Fruit fly (Drosophila melanogaster): ENCODE results near the gene CG8891.

Gene CG8891

DNA sequence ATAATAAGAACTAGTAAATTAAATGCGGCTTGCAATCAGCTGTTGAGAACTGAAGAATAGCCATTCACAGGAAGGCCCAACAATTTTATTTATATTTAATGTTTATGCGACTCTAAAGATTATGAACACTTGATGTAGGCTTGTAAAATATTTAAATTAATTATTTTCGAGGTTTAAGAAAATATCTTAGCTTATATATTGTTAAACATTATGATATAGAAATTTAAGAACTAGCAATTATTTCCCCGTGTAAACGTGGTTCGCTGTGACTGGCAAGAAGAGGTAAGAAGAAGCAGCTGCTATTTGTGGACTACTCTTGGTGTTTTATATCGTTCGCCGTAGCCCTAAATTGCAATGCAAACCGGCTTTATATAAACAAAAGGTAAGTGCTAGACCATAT, 33.9 kb downstream of the CG8891 start, which contains the start of the genes mRpL24 and betaggt-I:
Gene mRpL24 (minus strand): TSS at position 62 of the 400 bp plus-strand sequence.
Gene betaggt-I (plus strand): TSS at position 280 of the 400 bp plus-strand sequence.
- TF ChIP-seq Pif1A (GFP tag; optimal IDR thresholded peaks at IDR 0.05), result peak; percentile 93
- TF ChIP-seq EcR (GFP tag; optimal IDR thresholded peaks at IDR 0.05), result no peak
- peak; percentile 97 for TF ChIP-seq CG32121 (GFP tag; IDR thresholded peaks at IDR 0.05)
- TF ChIP-seq Snoo (tag; optimal IDR thresholded peaks at IDR 0.05), result peak; percentile 96
- peak; percentile 97 for TF ChIP-seq CG8159 (tag; optimal IDR thresholded peaks at IDR 0.05)
- TF ChIP-seq CG10348 (GFP tag; IDR thresholded peaks at IDR 0.05), result peak; percentile 90
- TF ChIP-seq rn (GFP tag; IDR thresholded peaks at IDR 0.05), result peak; percentile 97
- peak; percentile 97 for TF ChIP-seq CG17806 (tag; optimal IDR thresholded peaks at IDR 0.05)
- TF ChIP-seq CG15710 (tag; optimal IDR thresholded peaks at IDR 0.05), result peak; percentile 99
- peak; percentile 90 for TF ChIP-seq D1 (tag; optimal IDR thresholded peaks at IDR 0.05)
- peak; percentile 98 for TF ChIP-seq CG14655 (GFP tag; optimal IDR thresholded peaks at IDR 0.05)
- peak; percentile 97 for TF ChIP-seq CG8301 (tag; optimal IDR thresholded peaks at IDR 0.05)
- TF ChIP-seq Ets98B (GFP tag; IDR thresholded peaks at IDR 0.05), result peak; percentile 97
- TF ChIP-seq CG12605 (GFP tag; IDR thresholded peaks at IDR 0.05), result peak; percentile 98
- peak; percentile 91 for TF ChIP-seq Pif1B (GFP tag; optimal IDR thresholded peaks at IDR 0.05)
- no peak for TF ChIP-seq CG13204 (GFP tag; optimal IDR thresholded peaks at IDR 0.05)
- TF ChIP-seq CG34367 (tag; optimal IDR thresholded peaks at IDR 0.05), result peak; percentile 97
- peak; percentile 95 for TF ChIP-seq CG9948 (tag; optimal IDR thresholded peaks at IDR 0.05)
- TF ChIP-seq CG4496 (GFP tag; IDR thresholded peaks at IDR 0.05), result peak; percentile 99
- peak; percentile 89 for TF ChIP-seq gl (tag; optimal IDR thresholded peaks at IDR 0.05)
- peak; percentile 93 for TF ChIP-seq fd96Ca (GFP tag; IDR thresholded peaks at IDR 0.05)

DNA sequence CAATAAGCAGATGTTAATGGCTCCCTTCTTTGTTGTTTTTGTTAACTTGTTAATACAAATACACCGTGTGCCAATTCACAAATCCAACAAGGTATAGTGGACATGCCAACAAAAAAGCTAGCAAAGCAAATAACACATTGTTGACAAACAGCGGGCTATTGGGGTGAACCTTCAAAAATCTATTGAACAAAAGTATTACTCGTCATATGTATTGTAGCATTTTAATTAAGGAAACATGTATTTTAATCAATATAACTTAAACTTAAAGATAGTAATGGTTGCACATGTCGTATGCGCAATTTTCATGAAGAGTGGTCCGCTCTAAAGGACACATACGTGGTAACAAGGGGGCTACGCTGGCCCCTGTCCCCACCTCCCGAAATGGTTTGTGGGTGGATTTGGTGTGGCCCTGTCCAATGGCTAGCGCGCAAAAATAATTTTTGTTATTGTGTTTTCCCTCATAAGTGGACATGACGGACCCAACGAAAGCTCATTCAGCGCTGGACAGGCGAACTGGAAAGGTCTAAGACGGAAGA, 36.9 kb downstream of the CG8891 start, which contains the start of gene synr:
Gene synr (plus strand): TSS at position 486 of the 536 bp plus-strand sequence.
- TF ChIP-seq CG8159 (tag; optimal IDR thresholded peaks at IDR 0.05) (peak; percentile 24), Pif1A (GFP tag; optimal IDR thresholded peaks at IDR 0.05) (no peak), CG14655 (GFP tag; optimal IDR thresholded peaks at IDR 0.05) (no peak), Ets98B (GFP tag; IDR thresholded peaks at IDR 0.05) (no peak), CG34367 (tag; optimal IDR thresholded peaks at IDR 0.05) (no peak)

DNA sequence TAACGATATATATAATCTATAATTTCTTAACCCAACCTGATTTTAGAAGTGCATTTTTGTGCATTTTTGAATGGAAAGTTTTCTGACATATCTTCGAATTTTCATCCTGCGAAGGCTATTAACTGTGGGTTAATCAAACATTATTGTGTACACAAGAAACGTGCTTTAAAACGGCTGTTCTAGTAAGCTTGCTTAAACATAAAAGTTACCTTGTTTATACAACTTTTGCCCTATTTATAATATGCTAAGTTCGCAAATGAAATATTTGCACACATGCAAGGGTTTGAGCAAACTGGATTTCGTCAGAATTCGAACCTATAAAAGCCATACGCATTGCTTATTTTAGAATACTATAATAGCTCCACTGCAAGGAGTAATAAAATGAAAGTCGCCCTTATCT, 42.1 kb downstream of the CG8891 start, which contains the start of gene Sgs1:
Gene Sgs1 (plus strand): TSS at position 350 of the 400 bp plus-strand sequence.
- TF ChIP-seq Snoo (tag; optimal IDR thresholded peaks at IDR 0.05) (no peak), EcR (GFP tag; optimal IDR thresholded peaks at IDR 0.05) (no peak), Pif1A (GFP tag; optimal IDR thresholded peaks at IDR 0.05) (no peak)

DNA sequence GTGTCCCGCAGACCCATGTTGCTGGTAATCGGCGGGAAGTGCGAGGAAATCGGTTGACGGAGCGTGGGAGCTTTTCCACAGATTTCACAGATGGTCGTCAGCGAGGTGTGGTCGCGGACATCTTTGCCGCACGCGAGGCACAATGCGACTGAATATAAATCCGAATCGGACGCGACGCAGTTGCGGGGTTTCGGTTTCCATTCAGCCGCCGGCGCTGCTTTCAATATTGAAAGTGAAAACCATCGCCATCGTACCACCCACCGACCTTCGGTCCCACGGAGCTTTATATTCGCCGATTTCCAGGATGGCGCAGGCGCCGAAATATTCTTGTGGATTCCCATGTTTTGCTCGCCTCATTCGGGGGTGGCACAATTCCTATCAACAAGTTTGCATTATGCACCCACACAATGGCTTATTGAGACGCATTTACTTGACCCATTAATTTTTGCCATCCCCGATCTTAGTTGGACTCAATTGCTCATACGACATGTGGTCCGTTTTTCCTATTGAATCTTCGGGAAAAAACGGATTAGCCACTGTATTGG, 42.8 kb downstream of the CG8891 start, which contains the start of gene hoe2:
Gene hoe2 (minus strand): TSS at position 126 of the 545 bp plus-strand sequence.
- TF ChIP-seq CG12605 (GFP tag; IDR thresholded peaks at IDR 0.05) (peak; percentile 60; the same call in 1 of the 2 replicates), CG15710 (tag; optimal IDR thresholded peaks at IDR 0.05) (no peak), CG13204 (GFP tag; optimal IDR thresholded peaks at IDR 0.05) (no peak), Ets98B (GFP tag; IDR thresholded peaks at IDR 0.05) (no peak)

DNA sequence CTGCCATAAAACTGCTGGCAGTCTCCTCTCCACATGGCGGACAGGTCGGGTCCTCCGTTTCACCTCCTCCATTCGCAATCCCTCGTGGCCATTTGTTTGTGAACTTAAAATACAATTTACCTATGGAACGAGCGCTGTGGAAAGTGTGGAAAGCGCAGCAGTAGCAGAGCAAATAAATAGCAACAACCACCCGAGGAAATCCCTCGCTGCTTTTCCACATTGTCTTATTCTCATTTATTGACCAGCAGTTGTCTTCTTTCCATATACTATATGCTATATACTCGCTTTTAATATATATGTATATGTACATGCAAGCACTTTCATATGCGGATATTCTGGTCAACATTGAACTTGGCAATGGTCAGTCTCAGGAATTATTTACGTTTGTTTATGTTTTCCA, 46.9 kb downstream of the CG8891 start, which contains the start of gene hoe1:
Gene hoe1 (minus strand): TSS at position 101 of the 400 bp plus-strand sequence.
- no peak for TF ChIP-seq Pif1B (GFP tag; optimal IDR thresholded peaks at IDR 0.05)
- no peak for TF ChIP-seq CG8301 (tag; optimal IDR thresholded peaks at IDR 0.05)
- TF ChIP-seq CG32121 (GFP tag; IDR thresholded peaks at IDR 0.05), result no peak
- TF ChIP-seq Snoo (tag; optimal IDR thresholded peaks at IDR 0.05), result no peak
- no peak for TF ChIP-seq CG15710 (tag; optimal IDR thresholded peaks at IDR 0.05)
- no peak for TF ChIP-seq CG13204 (GFP tag; optimal IDR thresholded peaks at IDR 0.05)
- TF ChIP-seq EcR (GFP tag; optimal IDR thresholded peaks at IDR 0.05), result no peak
- TF ChIP-seq D1 (tag; optimal IDR thresholded peaks at IDR 0.05), result no peak
- TF ChIP-seq rn (GFP tag; IDR thresholded peaks at IDR 0.05), result no peak
- TF ChIP-seq CG10348 (GFP tag; IDR thresholded peaks at IDR 0.05), result no peak
- no peak for TF ChIP-seq CG9948 (tag; optimal IDR thresholded peaks at IDR 0.05)
- TF ChIP-seq Pif1A (GFP tag; optimal IDR thresholded peaks at IDR 0.05), result no peak

DNA sequence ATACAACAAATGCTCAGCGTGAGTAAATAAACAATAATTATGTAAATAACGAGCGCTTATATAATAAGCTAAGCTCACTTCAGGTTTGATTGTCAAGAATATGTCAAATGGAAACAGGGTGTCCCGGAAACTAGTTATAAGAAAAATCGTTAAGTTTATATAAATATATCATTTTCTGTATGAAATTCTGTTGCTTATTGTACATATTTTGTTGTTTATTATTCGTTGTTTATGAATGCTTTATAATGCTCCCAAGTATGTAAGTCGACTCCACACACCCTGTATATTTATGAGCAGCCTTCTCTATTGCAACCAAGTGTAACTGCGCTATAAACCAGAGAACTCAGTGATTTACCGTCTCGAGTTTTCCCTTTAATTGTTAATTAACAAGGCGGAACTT, 48.6 kb downstream of the CG8891 start:
- peak; percentile 54; the same call in 1 of the 2 replicates for TF ChIP-seq Ets98B (GFP tag; IDR thresholded peaks at IDR 0.05)
- TF ChIP-seq CG4496 (GFP tag; IDR thresholded peaks at IDR 0.05), result peak; percentile 35; the same call in 2 of the 3 replicates
- TF ChIP-seq EcR (GFP tag; optimal IDR thresholded peaks at IDR 0.05), result no peak
- TF ChIP-seq CG8159 (tag; optimal IDR thresholded peaks at IDR 0.05), result no peak
- TF ChIP-seq Pif1B (GFP tag; optimal IDR thresholded peaks at IDR 0.05), result no peak
- no peak for TF ChIP-seq Snoo (tag; optimal IDR thresholded peaks at IDR 0.05)
- no peak for TF ChIP-seq rn (GFP tag; IDR thresholded peaks at IDR 0.05)
- TF ChIP-seq gl (tag; optimal IDR thresholded peaks at IDR 0.05), result no peak
- no peak for TF ChIP-seq CG10348 (GFP tag; IDR thresholded peaks at IDR 0.05)
- TF ChIP-seq CG14655 (GFP tag; optimal IDR thresholded peaks at IDR 0.05), result peak; percentile 14
- TF ChIP-seq CG8301 (tag; optimal IDR thresholded peaks at IDR 0.05), result no peak
- no peak for TF ChIP-seq CG13204 (GFP tag; optimal IDR thresholded peaks at IDR 0.05)
- TF ChIP-seq CG9948 (tag; optimal IDR thresholded peaks at IDR 0.05), result no peak
- no peak for TF ChIP-seq CG15710 (tag; optimal IDR thresholded peaks at IDR 0.05)
- no peak for TF ChIP-seq Pif1A (GFP tag; optimal IDR thresholded peaks at IDR 0.05)
- peak; percentile 57; the same call in 1 of the 2 replicates for TF ChIP-seq CG12605 (GFP tag; IDR thresholded peaks at IDR 0.05)
- no peak for TF ChIP-seq D1 (tag; optimal IDR thresholded peaks at IDR 0.05)
- no peak for TF ChIP-seq CG17806 (tag; optimal IDR thresholded peaks at IDR 0.05)
- TF ChIP-seq fd96Ca (GFP tag; IDR thresholded peaks at IDR 0.05), result no peak
- TF ChIP-seq CG32121 (GFP tag; IDR thresholded peaks at IDR 0.05), result peak; percentile 31; the same call in 1 of the 2 replicates
- no peak for TF ChIP-seq CG34367 (tag; optimal IDR thresholded peaks at IDR 0.05)
